Fruit fly (Drosophila melanogaster) ovary, adult (tissue): ENCODE results near the gene CG14646.

ENCODE experiments used
- CG17801 ChIP-seq: fragments of 200-800 bp; optimal IDR thresholded peaks from 2 replicates; lab custom pipeline; 2019; ENCODE audit warnings: missing biosample characterization, mild to moderate bottlenecking, missing genetic modification characterization, moderate library complexity; ENCODE audit not compliant: partially characterized antibody

CG14646 gene

DNA sequence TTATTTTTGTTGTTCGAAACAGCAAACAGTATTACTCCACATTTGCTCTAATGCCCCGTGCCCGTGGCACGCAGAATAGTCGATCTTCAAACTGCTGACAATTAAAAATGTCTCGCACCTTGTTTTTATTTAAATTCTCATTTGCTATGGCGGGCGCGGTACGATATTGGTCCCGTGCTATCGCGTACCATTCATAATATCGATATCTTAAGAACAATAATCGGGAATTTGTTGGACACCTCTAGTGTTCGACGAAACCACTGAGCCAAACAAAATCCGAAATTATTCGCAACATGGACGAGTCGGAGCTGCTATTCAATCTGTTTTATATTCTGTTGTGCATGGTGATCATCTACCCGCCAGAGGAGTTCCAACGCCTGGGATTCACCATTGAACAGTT, at the start of gene CG14646:
TSS of gene CG14646 (plus strand) at position 234 of the 400 bp plus-strand sequence.
- no peak for TF ChIP-seq CG17801

DNA sequence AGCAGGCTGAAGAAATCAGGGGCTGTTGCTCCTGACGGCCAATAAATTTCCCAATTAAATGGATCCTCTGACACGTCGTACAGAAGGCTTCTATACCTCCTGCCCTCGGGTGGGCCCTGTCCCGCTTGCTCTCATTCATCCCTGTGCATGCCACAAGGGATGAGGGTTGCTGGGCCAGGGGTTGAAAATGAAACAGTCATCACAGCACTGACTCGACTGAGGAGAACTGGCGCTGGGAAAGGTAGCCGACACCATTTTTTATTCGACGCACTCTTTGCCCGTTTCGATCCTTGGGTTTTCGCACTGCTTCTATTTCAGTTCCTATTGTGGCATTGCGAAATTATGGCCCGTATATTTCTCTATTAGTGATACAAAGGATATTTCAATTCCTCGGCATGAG, 49.0 kb upstream of the CG14646 start:
- no peak for TF ChIP-seq CG17801

DNA sequence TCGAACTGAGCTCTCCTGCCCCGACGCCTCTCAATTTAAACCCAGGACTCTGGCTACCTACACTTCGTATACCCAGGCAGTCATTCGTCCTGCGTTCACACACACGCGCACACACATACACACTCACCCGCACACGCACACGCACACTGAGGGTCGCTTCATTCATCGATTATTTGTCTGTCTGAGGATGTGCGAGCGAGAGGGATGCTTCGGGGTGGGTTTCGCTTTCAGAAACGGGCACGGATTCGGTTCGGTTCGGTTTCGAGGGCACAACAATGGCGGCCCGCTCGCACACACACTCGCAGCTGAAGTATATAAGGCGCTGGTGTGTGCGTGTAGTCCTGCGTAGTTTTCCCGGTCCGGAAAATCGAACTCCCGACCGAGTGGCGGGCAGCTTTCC, 43.5 kb upstream of the CG14646 start, which contains the start of gene hkb:
TSS of gene hkb (minus strand) at position 11 of the 400 bp plus-strand sequence.
- no peak for TF ChIP-seq CG17801

DNA sequence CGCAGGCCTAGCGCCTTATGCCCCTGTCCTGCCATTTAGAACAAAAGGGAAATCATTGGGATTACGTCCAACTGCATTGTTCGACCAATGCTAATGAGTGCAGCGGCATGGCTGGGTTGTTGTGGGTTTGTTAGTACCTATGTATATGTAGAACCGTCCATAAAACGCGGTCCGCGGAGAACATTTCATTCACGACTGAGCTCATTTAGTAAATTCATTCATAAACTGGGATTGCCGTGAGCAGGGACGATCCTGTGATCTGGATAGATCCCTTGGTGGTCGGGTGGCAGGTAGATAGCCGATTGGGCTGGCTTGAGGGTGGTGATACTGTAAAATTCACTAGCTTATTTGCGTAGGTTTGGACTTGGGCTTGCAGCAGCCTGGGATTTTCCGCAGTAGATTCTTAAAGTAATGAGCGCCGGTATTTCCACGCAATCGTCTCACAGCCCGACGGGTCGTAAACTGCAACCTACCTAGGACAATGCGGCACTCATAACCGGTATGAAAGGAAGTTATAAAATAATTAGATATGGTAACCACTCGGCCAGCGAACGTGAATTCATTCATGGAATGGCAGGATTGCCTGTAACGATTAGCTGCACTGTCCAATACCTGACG, 41.9 kb upstream of the CG14646 start:
- no peak for TF ChIP-seq CG17801

DNA sequence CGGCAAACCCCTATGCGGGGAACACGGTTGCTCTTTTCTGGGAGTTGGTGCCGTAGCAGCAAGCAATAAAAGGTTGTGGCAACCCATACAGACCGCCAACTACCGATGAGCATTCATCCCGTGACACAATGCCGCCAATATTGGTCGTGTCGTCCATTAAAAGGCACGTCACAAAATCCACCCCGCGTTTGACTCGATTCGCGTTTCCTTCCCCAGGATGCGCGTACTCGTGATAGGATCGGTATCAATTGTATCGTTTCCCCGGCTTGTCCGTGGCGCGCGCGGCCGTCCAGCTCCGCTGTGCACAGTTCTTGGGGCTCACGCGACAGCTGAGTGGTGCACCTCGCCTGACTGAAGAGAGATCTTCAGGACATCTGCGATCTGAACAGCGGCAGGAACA, 40.0 kb upstream of the CG14646 start:
- TF ChIP-seq CG17801, result no peak

DNA sequence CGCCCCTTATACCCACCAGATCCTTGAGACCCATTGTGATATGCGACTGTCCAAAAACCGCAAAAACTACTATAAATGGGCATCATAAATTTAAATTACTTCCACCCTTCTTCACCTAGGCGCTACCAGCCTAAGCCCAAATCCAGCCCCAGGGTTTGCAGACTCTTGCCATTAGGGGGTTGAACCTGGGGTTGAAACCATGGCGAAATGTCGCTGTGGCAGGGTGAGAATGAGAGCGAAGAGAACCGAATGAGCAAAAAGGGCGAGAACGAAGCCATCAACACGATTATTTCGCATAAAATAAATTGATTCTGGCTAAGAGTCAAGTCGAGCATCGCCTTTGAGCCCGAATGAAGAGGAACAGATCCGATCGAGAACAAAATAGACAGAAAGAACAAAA, 36.6 kb upstream of the CG14646 start:
- TF ChIP-seq CG17801, result no peak

DNA sequence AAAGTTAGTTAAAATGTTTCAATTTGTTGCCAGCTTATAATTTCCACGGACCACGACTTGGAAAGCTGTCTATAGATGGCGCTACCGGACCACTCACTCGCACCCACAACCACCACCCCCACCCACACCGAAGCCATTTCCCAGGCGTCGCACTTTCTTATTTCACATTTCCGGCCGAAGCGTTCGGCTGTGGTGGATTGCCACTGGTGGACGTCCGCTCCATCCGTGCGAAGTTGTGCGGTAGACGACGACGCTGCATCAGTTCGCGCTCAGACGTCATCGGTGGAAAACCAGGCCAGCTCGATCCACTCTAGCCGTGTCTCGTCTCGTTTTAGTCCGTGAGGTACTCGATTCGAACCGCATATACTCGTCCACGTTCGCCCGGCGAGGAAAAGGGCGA, 30.5 kb upstream of the CG14646 start, which contains the start of gene CG1090:
TSS of gene CG1090 (plus strand) at position 259 of the 400 bp plus-strand sequence.
- TF ChIP-seq CG17801, result no peak

DNA sequence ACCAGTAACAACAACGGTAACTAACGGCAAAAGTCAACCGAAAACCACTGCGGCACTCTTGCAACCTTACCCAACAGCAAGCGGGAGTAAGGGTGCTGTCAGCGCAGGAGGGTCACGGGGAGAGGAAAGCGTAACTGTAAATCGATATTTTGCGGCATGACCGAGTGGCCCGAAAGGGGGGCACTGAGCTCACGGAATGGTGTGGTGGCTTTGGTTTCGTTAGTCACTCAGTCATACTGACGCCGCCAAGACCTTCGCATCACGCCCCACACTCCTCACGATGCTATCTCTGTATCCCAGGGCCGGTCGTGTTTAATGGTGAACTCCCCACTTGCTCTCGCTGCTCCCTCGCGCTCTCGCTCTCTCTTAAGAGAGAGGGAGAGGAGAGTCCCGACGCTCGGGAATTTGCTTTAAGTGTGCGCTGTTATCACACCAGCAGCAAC, 29.5 kb upstream of the CG14646 start:
- TF ChIP-seq CG17801, result no peak

DNA sequence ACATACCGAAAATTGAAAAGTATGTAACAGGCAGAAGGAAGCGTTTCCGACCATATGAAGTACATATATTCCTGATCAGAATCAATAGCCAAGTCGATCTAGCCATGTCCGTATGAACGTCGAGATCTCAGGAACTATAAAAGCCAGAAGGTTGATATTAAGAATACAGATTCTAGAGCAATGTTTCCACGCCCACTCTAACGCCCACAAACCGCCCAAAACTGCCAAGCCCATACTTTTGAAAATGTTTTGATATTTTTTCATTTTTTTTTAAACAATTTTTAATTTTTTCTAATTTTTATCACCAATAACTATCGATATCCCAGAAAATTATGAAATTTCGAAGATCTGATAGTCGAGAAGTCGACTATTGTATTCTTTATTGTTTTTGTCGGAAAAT, 28.2 kb upstream of the CG14646 start:
- TF ChIP-seq CG17801, result no peak

DNA sequence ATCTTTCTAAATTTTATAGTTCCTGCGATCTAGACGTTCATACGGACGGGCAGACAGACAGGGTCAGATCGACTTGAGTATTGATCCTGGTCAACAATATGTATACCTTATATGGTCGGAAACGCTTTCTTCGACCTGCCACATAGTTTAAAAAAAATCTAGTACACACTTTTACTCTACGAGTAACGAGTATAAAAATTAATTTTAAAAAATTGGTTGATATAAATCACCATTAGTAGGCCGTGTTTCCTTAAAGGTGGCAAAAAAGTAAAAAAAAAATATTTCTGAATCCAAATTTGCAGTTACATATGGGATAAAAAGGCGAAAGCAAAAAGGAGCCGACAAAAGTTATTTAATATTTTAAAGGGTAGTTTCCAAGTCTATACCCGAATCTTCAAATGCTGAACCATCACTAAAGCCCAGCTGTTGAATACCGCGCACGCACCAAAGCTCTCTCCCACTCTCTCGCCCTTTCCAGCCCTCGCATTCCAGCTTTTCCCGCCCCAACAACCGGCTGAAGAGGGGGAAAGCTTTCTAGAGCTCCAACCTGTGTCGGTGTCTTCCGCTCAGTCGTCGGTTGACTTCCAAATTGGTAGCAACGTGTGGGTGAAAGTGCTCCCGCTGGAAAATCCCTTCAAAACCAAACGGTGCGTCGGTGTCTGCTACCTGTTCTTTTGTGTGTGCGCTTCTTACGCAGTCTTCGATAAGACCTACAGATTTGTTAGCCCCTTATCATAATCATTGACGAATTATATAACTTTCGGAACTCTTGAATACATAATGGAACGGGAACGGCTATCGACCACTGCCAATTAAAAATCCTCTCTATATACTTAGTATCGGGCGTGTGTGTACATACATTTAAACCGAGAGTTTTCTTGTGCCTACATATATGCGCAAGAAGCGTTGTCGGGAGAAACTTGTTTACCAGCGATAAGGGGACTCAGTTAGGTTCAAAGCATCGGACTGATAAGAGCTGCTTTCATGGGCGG, 11.5 kb upstream of the CG14646 start, which contains the start of gene Sfxn1-3:
TSS of gene Sfxn1-3 (plus strand) at position 238 of the 992 bp plus-strand sequence.
- peak; percentile 71 for TF ChIP-seq CG17801

DNA sequence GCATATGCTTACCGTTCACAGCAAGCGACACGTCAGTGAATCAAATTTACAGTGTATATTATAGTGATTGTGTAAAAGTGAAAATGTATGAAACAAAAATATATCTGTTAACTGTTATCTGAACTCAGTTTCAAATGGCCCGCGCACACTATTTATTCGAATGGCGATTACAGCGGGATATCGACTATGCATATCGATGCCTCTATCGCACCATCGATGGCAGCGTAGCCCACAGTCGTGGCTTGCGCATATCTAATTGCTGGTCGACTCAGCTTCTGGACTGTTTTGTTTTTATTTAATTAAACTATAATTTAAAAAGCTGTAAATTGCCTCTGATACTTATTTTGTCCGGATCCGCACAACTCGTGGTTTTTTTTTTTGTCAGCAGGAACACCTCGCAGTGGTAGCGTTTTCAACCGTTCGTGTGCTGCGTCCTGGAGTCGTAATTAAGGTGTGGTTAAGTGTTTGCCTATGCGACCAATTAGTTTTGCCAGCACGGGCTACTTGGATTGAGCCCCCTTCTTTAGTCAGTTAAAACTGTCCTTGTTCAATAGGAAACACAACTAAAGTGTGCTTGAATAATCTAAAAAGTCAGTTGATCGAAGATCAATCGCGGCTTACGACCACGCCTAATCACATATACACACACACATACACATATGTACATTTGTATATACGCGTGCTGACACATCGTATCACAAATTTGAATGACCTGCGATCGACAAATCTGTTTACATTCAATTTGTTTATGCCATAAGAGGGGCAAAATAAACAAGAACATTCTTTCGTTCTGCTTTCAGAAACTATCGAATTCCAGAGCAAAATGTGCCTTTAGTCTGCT, 8.9 kb upstream of the CG14646 start, which contains the start of gene Cont:
TSS of gene Cont (plus strand) at position 228 of the 841 bp plus-strand sequence.
- peak; percentile 3 for TF ChIP-seq CG17801

DNA sequence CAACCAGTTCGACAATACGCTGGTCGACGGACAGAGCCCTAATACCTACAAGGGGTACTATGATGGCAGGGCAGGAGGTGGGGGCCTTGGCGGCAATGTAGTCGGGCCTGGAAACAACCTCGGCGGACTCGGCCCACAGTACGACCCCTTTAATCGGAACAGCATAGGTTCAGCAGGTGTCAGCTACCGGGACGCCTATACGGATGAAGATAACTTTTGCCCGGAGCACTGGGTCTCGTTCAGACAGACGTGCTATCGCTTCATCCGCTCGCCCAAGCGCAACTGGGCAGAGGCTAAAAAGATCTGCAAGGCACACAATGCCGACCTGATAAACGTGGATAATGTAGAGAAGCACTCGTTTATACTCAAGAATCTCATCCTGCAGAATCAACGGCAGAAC, 8.0 kb upstream of the CG14646 start:
- no peak for TF ChIP-seq CG17801

DNA sequence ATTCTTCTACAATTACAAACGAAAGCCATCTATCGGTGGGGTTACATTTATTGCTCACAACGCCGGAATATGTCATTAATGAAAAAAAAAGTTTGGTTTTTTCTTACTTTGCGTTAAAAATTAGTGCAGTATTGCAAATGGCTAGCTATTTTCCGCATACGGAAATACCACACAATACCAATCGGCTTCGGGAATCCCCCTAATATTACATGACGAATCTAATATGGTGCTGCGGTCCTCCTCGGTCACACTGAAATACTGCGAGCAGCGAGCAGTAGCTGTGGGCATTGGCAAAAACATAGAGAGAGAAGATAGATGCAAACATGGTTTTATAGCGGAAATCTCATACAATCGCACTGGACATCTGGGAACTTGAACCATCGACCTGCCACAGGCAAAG, 2.7 kb upstream of the CG14646 start, which contains the start of gene tub:
TSS of gene tub (plus strand) at position 253 of the 400 bp plus-strand sequence.
- peak; percentile 14 for TF ChIP-seq CG17801

DNA sequence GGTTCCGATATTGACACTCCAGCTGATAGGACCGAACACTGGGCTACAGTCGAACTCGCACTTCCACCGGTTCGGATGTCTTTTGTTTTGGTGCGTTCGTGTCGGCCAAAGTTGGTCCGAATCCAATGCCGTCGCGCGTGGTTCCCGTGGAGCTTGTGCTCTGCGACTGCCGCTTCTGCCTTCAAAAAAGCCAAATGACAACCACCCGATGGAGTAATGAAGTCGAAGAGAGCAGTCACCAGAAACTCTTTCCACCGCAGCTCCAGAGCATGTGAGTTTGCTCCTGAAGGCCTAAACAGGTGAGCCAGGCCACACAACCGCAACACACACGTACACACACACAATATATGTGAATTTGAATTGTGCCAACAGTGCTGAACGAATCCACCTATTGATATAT, 4.0 kb downstream of the CG14646 start, which contains the start of gene CG34112:
TSS of gene CG34112 (minus strand) at position 143 of the 400 bp plus-strand sequence.
- peak; percentile 8 for TF ChIP-seq CG17801

DNA sequence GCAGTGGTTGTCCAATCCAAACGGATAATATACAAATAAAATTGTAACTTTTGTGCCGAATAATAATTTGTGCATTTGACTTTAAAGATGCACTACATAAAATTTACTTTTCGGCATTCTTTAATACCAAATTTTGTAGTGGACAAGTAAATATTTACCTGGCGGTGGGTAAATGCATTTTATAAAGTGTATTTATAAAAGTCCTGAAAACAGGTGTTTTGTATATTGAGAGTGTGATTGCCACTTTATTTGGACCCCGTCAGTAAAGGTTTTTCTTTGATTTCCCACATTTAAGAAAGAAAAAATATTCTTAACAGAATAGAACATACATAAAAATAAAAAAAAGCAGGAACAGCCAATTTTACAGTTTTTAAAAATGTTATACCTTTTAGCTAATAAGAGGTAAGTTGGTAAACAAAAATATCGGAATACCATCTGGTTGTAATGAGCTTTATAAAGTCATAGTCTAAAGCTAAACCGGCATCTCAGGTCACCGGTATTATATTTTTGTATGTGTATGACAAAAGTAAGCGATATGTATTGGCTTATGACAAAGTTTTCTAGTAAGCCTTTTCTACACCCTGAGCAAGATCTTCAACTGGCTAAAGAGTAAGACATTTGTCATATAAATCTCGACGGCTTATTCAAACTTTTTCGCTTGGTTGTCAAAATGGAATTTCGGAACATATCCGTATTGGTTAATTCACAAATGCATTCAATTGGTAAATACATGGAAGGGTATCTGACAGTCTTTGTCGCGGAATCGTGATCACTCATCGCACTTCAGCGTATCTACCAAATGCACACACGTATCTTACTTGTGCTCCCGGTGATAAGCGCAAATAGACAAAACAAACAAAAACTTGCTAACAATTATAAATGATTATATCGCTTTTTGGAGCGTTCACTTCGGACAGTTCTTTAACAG, 4.8 kb downstream of the CG14646 start:
- TF ChIP-seq CG17801, result peak; percentile 93
